Worm (Caenorhabditis elegans): ENCODE measurements around the gene try-12.
"Not testable (repeated sequence)": the region's sequence is repeated elsewhere in the genome, so short reads cannot be mapped to it uniquely, and the experiment has no call there.

Gene try-12

DNA sequence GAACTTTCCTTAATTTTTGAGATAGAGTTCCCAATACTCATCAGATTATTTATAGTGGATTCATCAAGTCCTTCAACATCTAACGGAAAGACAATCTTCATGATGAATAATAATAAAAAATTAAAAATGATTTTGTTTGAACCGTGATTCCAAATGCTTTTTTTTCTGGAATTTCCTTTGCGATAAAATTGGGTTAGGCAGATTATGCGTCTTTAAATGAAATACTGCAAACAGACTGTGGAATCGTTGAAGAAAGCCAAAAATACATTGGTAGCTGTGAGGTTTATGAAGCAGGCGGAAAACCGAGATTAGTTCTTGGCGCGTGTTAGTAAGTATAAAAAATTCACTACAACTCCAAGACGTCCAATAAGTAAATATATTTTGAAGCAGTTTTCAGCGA is 22.6 kb upstream of the try-12 start, which contains the start of gene srw-68:
Gene srw-68, minus strand, starts transcription at position 101 of the 400 bp plus-strand sequence.
- no peak for TF ChIP-seq unc-62 (GFP tag; optimal IDR thresholded peaks at IDR 0.05)

- no peak for TF ChIP-seq unc-62 (GFP tag; optimal IDR thresholded peaks at IDR 0.05)
These were observed 20.3 kb upstream of the try-12 start, which contains the start of gene srw-69 for ce11 chrV:7428880-7429279. Gene srw-69 (minus strand): TSS chrV:7428980.

- TF ChIP-seq unc-62 (GFP tag; optimal IDR thresholded peaks at IDR 0.05) = no peak
These were observed 18.1 kb upstream of the try-12 start, which contains the start of gene srw-71 for ce11 chrV:7431016-7431415. Gene srw-71 (minus strand): TSS chrV:7431116.

- TF ChIP-seq unc-62 (GFP tag; optimal IDR thresholded peaks at IDR 0.05) = no peak
These were observed 16.6 kb upstream of the try-12 start for ce11 chrV:7432441-7433146.

DNA sequence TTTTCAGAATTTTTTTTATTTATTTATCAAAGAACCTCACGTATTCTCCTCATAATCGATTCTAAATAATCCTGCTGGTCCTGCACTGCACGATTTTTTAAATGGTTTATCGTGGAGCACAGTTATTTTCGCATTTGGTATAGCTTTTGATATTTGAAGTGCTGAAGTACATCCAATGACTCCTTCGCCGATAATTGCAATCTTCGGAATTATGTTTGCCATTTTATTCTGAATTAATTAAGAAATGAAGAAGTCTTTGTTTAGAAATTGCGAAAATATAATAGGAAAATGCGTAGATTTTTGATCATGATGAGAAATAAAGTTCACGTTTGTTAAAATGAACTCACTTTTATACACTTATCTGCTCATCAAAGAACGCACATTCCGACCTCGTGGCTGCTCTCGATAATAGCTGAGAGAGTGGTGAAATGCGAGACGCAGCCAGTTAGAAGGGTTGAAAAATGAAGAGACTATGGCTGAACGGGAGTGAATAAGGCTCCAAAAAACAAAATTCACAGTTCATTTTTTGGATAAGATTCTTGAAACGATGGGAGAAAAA is 14.3 kb upstream of the try-12 start:
- TF ChIP-seq unc-62 (GFP tag; optimal IDR thresholded peaks at IDR 0.05) = no peak

ce11 chrV:7435376-7436204 is 13.6 kb upstream of the try-12 start, which contains the start of the genes ddo-2 and F25E5.8:
Gene ddo-2 (minus strand): TSS chrV:7435705.
Gene F25E5.8 (plus strand): TSS chrV:7435930.
- no peak for TF ChIP-seq unc-62 (GFP tag; optimal IDR thresholded peaks at IDR 0.05)

DNA sequence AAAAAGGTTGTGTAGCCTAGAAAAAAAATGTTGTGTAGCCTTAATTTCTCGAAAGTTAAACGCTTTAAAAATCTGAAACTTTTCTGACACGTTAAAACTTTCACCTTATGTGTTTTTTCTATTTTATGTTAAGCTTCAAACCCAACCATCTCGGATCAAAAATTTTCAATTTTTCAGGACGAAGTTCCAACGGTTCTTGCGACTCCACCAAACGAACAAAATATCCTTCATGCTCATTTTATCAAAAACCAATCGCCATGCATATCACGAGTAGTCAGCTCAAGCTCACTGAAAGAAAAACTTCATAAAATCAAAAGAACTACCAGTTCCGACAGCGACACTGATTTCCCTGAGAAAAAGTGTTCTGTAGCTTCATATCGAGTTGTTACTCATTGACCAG is 12.6 kb upstream of the try-12 start:
- TF ChIP-seq unc-62 (GFP tag; optimal IDR thresholded peaks at IDR 0.05) = no peak

DNA sequence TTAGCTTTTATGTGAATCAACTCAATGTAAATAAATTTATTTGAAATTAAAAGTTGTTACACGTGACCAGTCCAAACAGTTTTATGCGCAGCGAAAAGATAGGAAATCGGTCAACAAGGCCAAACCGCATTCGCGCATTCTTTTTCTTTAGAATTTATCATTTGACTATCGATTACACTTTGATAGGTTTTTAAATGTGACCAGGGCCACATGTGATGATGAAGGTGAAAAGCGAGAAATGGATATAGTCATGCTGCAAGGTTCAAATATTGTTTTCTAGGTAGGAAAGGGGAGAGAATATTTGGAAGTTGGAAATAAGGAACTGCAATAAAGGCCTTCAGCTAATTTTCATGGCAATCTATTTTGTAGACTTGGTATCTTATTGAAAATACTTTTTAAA is 12.2 kb upstream of the try-12 start:
- TF ChIP-seq unc-62 (GFP tag; optimal IDR thresholded peaks at IDR 0.05) = no peak

- no peak for TF ChIP-seq unc-62 (GFP tag; optimal IDR thresholded peaks at IDR 0.05)
These were observed 11.6 kb upstream of the try-12 start, which contains the start of gene F25E5.9 for ce11 chrV:7437538-7437937. Gene F25E5.9 (minus strand): TSS chrV:7437919.

- no peak for TF ChIP-seq unc-62 (GFP tag; optimal IDR thresholded peaks at IDR 0.05)
These were observed 11.2 kb upstream of the try-12 start, which contains the start of gene F25E5.16 for ce11 chrV:7437985-7438384. Gene F25E5.16 (plus strand): TSS chrV:7438285.

DNA sequence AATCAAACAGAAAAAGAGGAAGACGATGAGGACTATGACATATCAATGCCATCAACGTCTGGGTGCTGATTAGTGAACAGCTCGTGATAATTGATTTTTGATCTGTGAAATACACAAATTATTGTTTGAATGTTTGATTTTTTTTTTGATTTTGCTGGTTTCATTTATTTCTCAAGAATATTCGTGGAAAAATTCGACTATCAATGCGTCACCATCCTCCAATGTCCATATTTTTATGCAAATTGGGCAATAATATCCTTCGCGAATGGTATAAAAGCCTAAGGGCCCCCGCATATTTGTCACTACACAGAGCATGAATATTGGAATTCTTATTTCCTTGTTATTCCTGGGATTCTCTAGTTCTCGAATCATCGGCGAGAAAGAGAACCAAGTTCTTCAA is 9.3 kb upstream of the try-12 start, which contains the start of gene try-13:
Gene try-13, plus strand, starts transcription at position 301 of the 400 bp plus-strand sequence.
- TF ChIP-seq unc-62 (GFP tag; optimal IDR thresholded peaks at IDR 0.05) = no peak

- not testable (repeated sequence) for TF ChIP-seq unc-62 (GFP tag; optimal IDR thresholded peaks at IDR 0.05)
These were observed 4.8 kb upstream of the try-12 start, which contains the start of gene nhr-141 for ce11 chrV:7444331-7444730. Gene nhr-141 (plus strand): TSS chrV:7444661.

- TF ChIP-seq unc-62 (GFP tag; optimal IDR thresholded peaks at IDR 0.05) = no peak
These were observed 2.2 kb upstream of the try-12 start, which contains the start of gene F25E5.5 for ce11 chrV:7446965-7447364. Gene F25E5.5 (plus strand): TSS chrV:7447265.

- TF ChIP-seq unc-62 (GFP tag; optimal IDR thresholded peaks at IDR 0.05) = no peak
These were observed 2.3 kb downstream of the try-12 start, which contains the start of gene try-11 for ce11 chrV:7451421-7451820. Gene try-11 (plus strand): TSS chrV:7451721.

- no peak for TF ChIP-seq unc-62 (GFP tag; optimal IDR thresholded peaks at IDR 0.05)
These were observed 5.1 kb downstream of the try-12 start, which contains the start of gene try-8 for ce11 chrV:7454236-7454635. Gene try-8 (minus strand): TSS chrV:7454336.

ce11 chrV:7455008-7455407 is 5.9 kb downstream of the try-12 start, which contains the start of gene F25E5.2:
Gene F25E5.2 (plus strand): TSS chrV:7455308.
- no peak for TF ChIP-seq unc-62 (GFP tag; optimal IDR thresholded peaks at IDR 0.05)

All from whole organism, dauer.